Worm (Caenorhabditis elegans) whole organism, midembryonic: Measurements from ENCODE around the gene atp-2.

Experiments used
- med-1 ChIP-seq: sonication (generic microtip); optimal IDR thresholded peaks from 2 replicates; lab custom pipeline; 2017; ENCODE audit warnings: missing genetic modification characterization, mild to moderate bottlenecking, missing compliant biosample characterization, antibody characterized with exemption, missing genetic modification reagents; ENCODE audit not compliant: insufficient read depth
- ztf-29 ChIP-seq: fragments of 200-800 bp; sonication (Bioruptor generic); IDR thresholded peaks from 2 replicates; pipeline ENCODE4 v1.3.6; 2022; ENCODE audit warnings: missing genetic modification reagents, missing genetic modification characterization, missing compliant biosample characterization

DNA sequence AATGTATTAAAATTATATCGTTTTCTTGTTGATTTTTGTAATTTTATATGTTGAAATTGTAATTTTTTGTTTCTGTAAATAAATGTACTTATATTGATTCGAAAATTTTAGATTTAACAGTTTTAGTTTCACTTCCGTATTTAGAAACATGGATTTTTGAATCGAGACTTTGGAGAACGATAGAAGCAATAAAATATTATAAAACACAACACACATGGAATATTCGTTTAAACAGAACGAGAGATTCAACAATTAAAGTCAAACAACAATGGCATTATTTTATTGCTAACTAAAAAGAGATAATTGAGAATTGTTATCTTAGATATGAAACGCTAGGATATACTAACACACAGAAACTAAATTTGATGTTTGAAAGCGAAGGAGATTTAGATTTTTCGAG, 40.3 kb downstream of the atp-2 start:
- TF ChIP-seq med-1: no peak
- TF ChIP-seq ztf-29: no peak
